Fruit fly (Drosophila melanogaster) whole organism, wandering third instar larva: ENCODE data around the gene CG32483.

Source experiments
- Abd-B ChIP-seq: fragments of >200 bp; optimal IDR thresholded peaks from 2 replicates; lab custom pipeline; 2017; ENCODE audit warnings: missing biosample characterization, missing genetic modification characterization
- CG32264 ChIP-seq: fragments of 200-800 bp; sonication (Bioruptor generic); optimal IDR thresholded peaks from 2 replicates; lab custom pipeline; 2016; ENCODE audit warnings: missing biosample characterization, missing genetic modification characterization
- CG9705 ChIP-seq: fragments of 200-800 bp; sonication (Bioruptor generic); optimal IDR thresholded peaks from 2 replicates; lab custom pipeline; 2018; ENCODE audit warnings: missing biosample characterization, mild to moderate bottlenecking, missing genetic modification characterization
- CrebA ChIP-seq: fragments of 200-800 bp; sonication (Bioruptor generic); optimal IDR thresholded peaks from 2 replicates; lab custom pipeline; 2016; ENCODE audit warnings: missing biosample characterization, mild to moderate bottlenecking, missing genetic modification characterization, borderline replicate concordance
- Dfd ChIP-seq: fragments of >200 bp; optimal IDR thresholded peaks from 2 replicates; lab custom pipeline; 2017; ENCODE audit warnings: missing biosample characterization, missing genetic modification characterization
- Dif ChIP-seq: fragments of 200-275, 200-300 bp; sonication (Bioruptor generic); optimal IDR thresholded peaks from 2 replicates; lab custom pipeline; 2018; ENCODE audit warnings: missing biosample characterization, missing genetic modification characterization; ENCODE audit not compliant: partially characterized antibody
- GATAd ChIP-seq: sonication (Bioruptor generic); optimal IDR thresholded peaks from 2 replicates; lab custom pipeline; 2016; ENCODE audit warnings: missing biosample characterization, missing genetic modification characterization
- HLH106 ChIP-seq: fragments of 200-800 bp; optimal IDR thresholded peaks from 3 replicates; lab custom pipeline; 2019; ENCODE audit warnings: missing biosample characterization, mild to moderate bottlenecking, missing genetic modification characterization, moderate library complexity
- Hnf4 ChIP-seq: fragments of 200-800 bp; sonication (Bioruptor generic); optimal IDR thresholded peaks from 2 replicates; lab custom pipeline; 2016; ENCODE audit warnings: missing biosample characterization, mild to moderate bottlenecking, missing genetic modification characterization
- Hr78 ChIP-seq: fragments of >200 bp; optimal IDR thresholded peaks from 2 replicates; lab custom pipeline; 2017; ENCODE audit warnings: missing biosample characterization, missing genetic modification characterization
- Hr83 ChIP-seq: fragments of 200-300 bp; sonication (Bioruptor generic); optimal IDR thresholded peaks from 2 replicates; lab custom pipeline; 2016; ENCODE audit warnings: missing biosample characterization, mild to moderate bottlenecking, missing genetic modification characterization, moderate library complexity; ENCODE audit not compliant: poor library complexity, severe bottlenecking
- Jra ChIP-seq: sonication (Bioruptor generic); optimal IDR thresholded peaks from 2 replicates; lab custom pipeline; 2016; ENCODE audit warnings: missing biosample characterization, missing genetic modification characterization
- Mio ChIP-seq: sonication (Bioruptor generic); optimal IDR thresholded peaks from 2 replicates; lab custom pipeline; 2016; ENCODE audit warnings: missing biosample characterization, missing genetic modification characterization
- Myc ChIP-seq: fragments of >200 bp; optimal IDR thresholded peaks from 2 replicates; lab custom pipeline; 2017
- N ChIP-seq: fragments of >200 bp; optimal IDR thresholded peaks from 2 replicates; lab custom pipeline; 2018; ENCODE audit warnings: missing biosample characterization, missing external identifiers, missing genetic modification characterization
- OdsH ChIP-seq: fragments of 200-800 bp; sonication (Bioruptor generic); optimal IDR thresholded peaks from 2 replicates; lab custom pipeline; 2016; ENCODE audit warnings: missing biosample characterization, mild to moderate bottlenecking, missing genetic modification characterization
- Rel ChIP-seq, 2 experiments: fragments of 200-800 bp; sonication (Bioruptor generic) in 1 of 2; optimal IDR thresholded peaks; 2 replicates in 1 of 2; 3 replicates in 1 of 2; lab custom pipeline; 2016 to 2019; ENCODE audit warnings: mild to moderate bottlenecking in 2 of 2, missing biosample characterization in 2 of 2, missing genetic modification characterization in 2 of 2, moderate library complexity in 1 of 2
- Sp1 ChIP-seq: fragments of 200-800 bp; sonication (Bioruptor generic); optimal IDR thresholded peaks from 3 replicates; lab custom pipeline; 2019; ENCODE audit warnings: missing biosample characterization, mild to moderate bottlenecking, missing genetic modification characterization, moderate library complexity
- Vsx2 ChIP-seq: fragments of 200-300, 225-300 bp; sonication (Bioruptor generic); optimal IDR thresholded peaks from 2 replicates; lab custom pipeline; 2018; ENCODE audit warnings: missing biosample characterization, missing genetic modification characterization; ENCODE audit not compliant: partially characterized antibody
- br ChIP-seq: fragments of 200-800 bp; sonication (Bioruptor generic); optimal IDR thresholded peaks from 2 replicates; lab custom pipeline; 2016; ENCODE audit warnings: missing biosample characterization, missing genetic modification characterization
- brk ChIP-seq: fragments of 200-800 bp; sonication (Bioruptor generic); optimal IDR thresholded peaks from 2 replicates; lab custom pipeline; 2016; ENCODE audit warnings: missing biosample characterization, mild to moderate bottlenecking, missing genetic modification characterization
- dl ChIP-seq, 2 experiments: fragments of 175-275, 200-275 bp in 1 of 2; fragments of 200-275 bp in 1 of 2; sonication (Bioruptor generic); optimal IDR thresholded peaks; lab custom pipeline; 2018; ENCODE audit warnings: mild to moderate bottlenecking in 2 of 2, missing biosample characterization in 2 of 2, missing genetic modification characterization in 2 of 2, moderate library complexity in 2 of 2; ENCODE audit not compliant: partially characterized antibody in 2 of 2, insufficient read depth in 1 of 2
- dmrt93B ChIP-seq: fragments of 200-800 bp; sonication (Bioruptor generic); optimal IDR thresholded peaks from 2 replicates; lab custom pipeline; 2018; ENCODE audit warnings: missing biosample characterization, mild to moderate bottlenecking, missing genetic modification characterization
- dsf ChIP-seq: sonication (Bioruptor generic); optimal IDR thresholded peaks from 2 replicates; lab custom pipeline; 2016; ENCODE audit warnings: missing biosample characterization, missing genetic modification characterization, borderline replicate concordance
- ey ChIP-seq: fragments of 200-800 bp; sonication (Bioruptor generic); optimal IDR thresholded peaks from 2 replicates; lab custom pipeline; 2016; ENCODE audit warnings: missing biosample characterization, missing genetic modification characterization
- foxo ChIP-seq, 2 experiments: fragments of 200-800 bp; sonication (Bioruptor generic); optimal IDR thresholded peaks; 2 replicates in 1 of 2; 3 replicates in 1 of 2; lab custom pipeline; 2016 to 2017; ENCODE audit warnings: missing biosample characterization in 2 of 2, missing genetic modification characterization in 2 of 2
- fru ChIP-seq: fragments of 200-800 bp; sonication (Bioruptor generic); optimal IDR thresholded peaks from 3 replicates; lab custom pipeline; 2016; ENCODE audit warnings: missing biosample characterization, mild to moderate bottlenecking, missing genetic modification characterization
- h ChIP-seq: fragments of 200-800 bp; sonication (Bioruptor generic); optimal IDR thresholded peaks from 3 replicates; lab custom pipeline; 2016; ENCODE audit warnings: missing biosample characterization, mild to moderate bottlenecking, missing genetic modification characterization
- jim ChIP-seq: fragments of 175-275, 200-325 bp; sonication (Bioruptor generic); optimal IDR thresholded peaks from 2 replicates; lab custom pipeline; 2016; ENCODE audit warnings: missing biosample characterization, mild to moderate bottlenecking, missing genetic modification characterization
- lola ChIP-seq: fragments of >200 bp; optimal IDR thresholded peaks from 2 replicates; lab custom pipeline; 2017; ENCODE audit warnings: missing biosample characterization, missing genetic modification characterization
- pan ChIP-seq: fragments of >200 bp; optimal IDR thresholded peaks from 2 replicates; lab custom pipeline; 2017
- psq ChIP-seq: fragments of 200-800 bp; sonication (Bioruptor generic); optimal IDR thresholded peaks from 3 replicates; lab custom pipeline; 2017; ENCODE audit warnings: missing biosample characterization, mild to moderate bottlenecking, missing genetic modification characterization, moderate library complexity
- rgr ChIP-seq: fragments of 200-800 bp; sonication (Bioruptor generic); optimal IDR thresholded peaks from 3 replicates; lab custom pipeline; 2016; ENCODE audit warnings: missing biosample characterization, mild to moderate bottlenecking, missing genetic modification characterization
- sage ChIP-seq: fragments of 200-800 bp; sonication (Bioruptor generic); optimal IDR thresholded peaks from 2 replicates; lab custom pipeline; 2016; ENCODE audit warnings: missing biosample characterization, mild to moderate bottlenecking, missing genetic modification characterization
- sv ChIP-seq: fragments of 200-800 bp; sonication (Bioruptor generic); optimal IDR thresholded peaks from 3 replicates; lab custom pipeline; 2016; ENCODE audit warnings: missing biosample characterization, missing genetic modification characterization
- tai ChIP-seq: sonication (Bioruptor generic); optimal IDR thresholded peaks from 2 replicates; lab custom pipeline; 2016; ENCODE audit warnings: missing biosample characterization, missing genetic modification characterization
- usp ChIP-seq: fragments of >200 bp; optimal IDR thresholded peaks from 2 replicates; lab custom pipeline; 2017; ENCODE audit warnings: missing biosample characterization, missing genetic modification characterization
- woc ChIP-seq: sonication (Bioruptor generic); optimal IDR thresholded peaks from 2 replicates; lab custom pipeline; 2016; ENCODE audit warnings: missing biosample characterization, mild to moderate bottlenecking, missing genetic modification characterization

Gene CG32483

dm6 chr3L:727874-728273 is 38.0 kb upstream of the CG32483 start:
- TF ChIP-seq Rel (GFP tag; optimal IDR thresholded peaks at IDR 0.05; lab: Kevin White, UChicago) (peak; percentile 47), Rel (tag; optimal IDR thresholded peaks at IDR 0.05; lab: Kevin White, UChicago) (peak; percentile 62), Mio (no peak), lola (no peak), sage (GFP tag; lab: Kevin White, UChicago) (peak; percentile 85), Dfd (GFP tag; lab: Kevin White, UChicago) (no peak), GATAd (GFP tag; lab: Kevin White, UChicago) (no peak), h (peak; percentile 93), tai (GFP tag; lab: Kevin White, UChicago) (peak; percentile 77), HLH106 (tag; lab: Kevin White, UChicago) (peak; percentile 92), foxo (GFP tag; optimal IDR thresholded peaks at IDR 0.05; lab: Kevin White, UChicago) (peak; percentile 14 to 92), CG9705 (GFP tag; lab: Kevin White, UChicago) (peak; percentile 74), CrebA (GFP tag; lab: Kevin White, UChicago) (peak; percentile 78), psq (GFP tag; lab: Kevin White, UChicago) (peak; percentile 82), ey (peak; percentile 94), CG32264 (peak; percentile 82), dmrt93B (peak; percentile 64), jim (no peak), Sp1 (GFP tag; lab: Kevin White, UChicago) (peak; percentile 91), dsf (GFP tag; lab: Kevin White, UChicago) (peak; percentile 25), Abd-B (no peak), usp (no peak), sv (GFP tag; lab: Kevin White, UChicago) (no peak), brk (GFP tag; lab: Kevin White, UChicago) (peak; percentile 78), Hnf4 (GFP tag; lab: Kevin White, UChicago) (peak; percentile 88), Hr83 (GFP tag; lab: Kevin White, UChicago) (no peak), woc (GFP tag; lab: Kevin White, UChicago) (peak; percentile 94), Dif (no peak), Vsx2 (GFP tag; lab: Kevin White, UChicago) (peak; percentile 11), OdsH (GFP tag; lab: Kevin White, UChicago) (peak; percentile 91), br (peak; percentile 91), dl (GFP tag; optimal IDR thresholded peaks at IDR 0.05; lab: Kevin White, UChicago; ENCODE audit: insufficient read depth in 1 of 2, partially characterized antibody in 2 of 2) (no peak), pan (lab: Kevin White, UChicago) (no peak), rgr (GFP tag; lab: Kevin White, UChicago) (peak; percentile 91), Hr78 (GFP tag; lab: Kevin White, UChicago) (no peak), Myc (lab: Kevin White, UChicago) (no peak), Jra (GFP tag; lab: Kevin White, UChicago) (peak; percentile 60), fru (GFP tag; lab: Kevin White, UChicago) (peak; percentile 94), N (GFP tag; lab: Kevin White, UChicago) (no peak)

- TF ChIP-seq jim: no peak
- TF ChIP-seq Jra (GFP tag; lab: Kevin White, UChicago): no peak
- no peak for TF ChIP-seq sage (GFP tag; lab: Kevin White, UChicago)
- no peak for TF ChIP-seq Abd-B
- TF ChIP-seq woc (GFP tag; lab: Kevin White, UChicago): no peak
- TF ChIP-seq Mio: no peak
- no peak for TF ChIP-seq rgr (GFP tag; lab: Kevin White, UChicago)
- TF ChIP-seq psq (GFP tag; lab: Kevin White, UChicago): no peak
- TF ChIP-seq Hr78 (GFP tag; lab: Kevin White, UChicago): no peak
- no peak for TF ChIP-seq Dfd (GFP tag; lab: Kevin White, UChicago)
- TF ChIP-seq fru (GFP tag; lab: Kevin White, UChicago): peak; percentile 39
- no peak for TF ChIP-seq Rel (GFP tag; optimal IDR thresholded peaks at IDR 0.05; lab: Kevin White, UChicago)
- TF ChIP-seq Rel (tag; optimal IDR thresholded peaks at IDR 0.05; lab: Kevin White, UChicago): no peak
- TF ChIP-seq dmrt93B: peak; percentile 2
- no peak for TF ChIP-seq CG32264
- TF ChIP-seq dsf (GFP tag; lab: Kevin White, UChicago): no peak
- TF ChIP-seq OdsH (GFP tag; lab: Kevin White, UChicago): peak; percentile 4
- TF ChIP-seq Sp1 (GFP tag; lab: Kevin White, UChicago): no peak
- peak in 1 of 2 experiments; percentile 45 for TF ChIP-seq foxo (GFP tag; optimal IDR thresholded peaks at IDR 0.05; lab: Kevin White, UChicago)
- TF ChIP-seq h: peak; percentile 37
- TF ChIP-seq GATAd (GFP tag; lab: Kevin White, UChicago): no peak
- TF ChIP-seq brk (GFP tag; lab: Kevin White, UChicago): no peak
Observed at dm6 chr3L:727190-727589, 37.3 kb upstream of the CG32483 start.
